Worm (Caenorhabditis elegans) whole organism, mixed stage, embryonic: ENCODE data around the gene Y43F8B.11.

Experiments
- ceh-39 ChIP-seq: fragments of 150-350 bp; optimal IDR thresholded peaks from 2 replicates; lab custom pipeline; 2014; ENCODE audit warnings: missing biosample characterization, missing genetic modification characterization
- elt-3 ChIP-seq: fragments of 150-350 bp; optimal IDR thresholded peaks from 2 replicates; lab custom pipeline; 2014; ENCODE audit warnings: missing biosample characterization, missing genetic modification characterization
- lin-13 ChIP-seq: fragments of 150-350 bp; optimal IDR thresholded peaks from 2 replicates; lab custom pipeline; 2014; ENCODE audit warnings: missing biosample characterization, missing genetic modification characterization
- lsy-2 ChIP-seq: fragments of 150-350 bp; optimal IDR thresholded peaks from 2 replicates; lab custom pipeline; 2014; ENCODE audit warnings: missing biosample characterization, missing genetic modification characterization
- mls-2 ChIP-seq: sonication (generic microtip); optimal IDR thresholded peaks from 2 replicates; lab custom pipeline; 2016; ENCODE audit warnings: mild to moderate bottlenecking, missing genetic modification characterization, moderate library complexity, missing compliant biosample characterization
- nhr-12 ChIP-seq: fragments of 150-350 bp; optimal IDR thresholded peaks from 2 replicates; lab custom pipeline; 2014; ENCODE audit warnings: missing biosample characterization, missing genetic modification characterization
- nhr-237 ChIP-seq: fragments of 150-350 bp; optimal IDR thresholded peaks from 2 replicates; lab custom pipeline; 2014; ENCODE audit warnings: missing biosample characterization, missing genetic modification characterization
- nhr-28 ChIP-seq: fragments of 150-350 bp; optimal IDR thresholded peaks from 2 replicates; lab custom pipeline; 2014; ENCODE audit warnings: missing biosample characterization, missing genetic modification characterization
- nhr-76 ChIP-seq: sonication (generic microtip); optimal IDR thresholded peaks from 2 replicates; lab custom pipeline; 2017; ENCODE audit warnings: missing biosample characterization, missing genetic modification characterization
- snpc-4 ChIP-seq: fragments of 150-350 bp; optimal IDR thresholded peaks from 2 replicates; lab custom pipeline; 2014; ENCODE audit warnings: missing biosample characterization, missing genetic modification characterization
- sptf-1 ChIP-seq: sonication (generic microtip); optimal IDR thresholded peaks from 2 replicates; lab custom pipeline; 2017; ENCODE audit warnings: mild to moderate bottlenecking, missing genetic modification characterization, moderate library complexity, missing compliant biosample characterization
- zip-8 ChIP-seq: fragments of 150-350 bp; optimal IDR thresholded peaks from 2 replicates; lab custom pipeline; 2014; ENCODE audit warnings: missing biosample characterization, missing genetic modification characterization
- ztf-11 ChIP-seq: fragments of 150-350 bp; optimal IDR thresholded peaks from 2 replicates; lab custom pipeline; 2014; ENCODE audit warnings: missing biosample characterization, missing genetic modification characterization

ce11 chrV:19519511-19519934 lies 49.0 kb downstream of the Y43F8B.11 start:
- TF ChIP-seq nhr-76 (tag; lab: Kevin White, UChicago) (no peak), nhr-237 (no peak), ceh-39 (no peak), ztf-11 (no peak), zip-8 (no peak), lsy-2 (no peak), snpc-4 (tag; lab: Kevin White, UChicago) (no peak), lin-13 (tag; lab: Kevin White, UChicago) (no peak), mls-2 (tag; lab: Kevin White, UChicago) (no peak), nhr-28 (tag; lab: Kevin White, UChicago) (no peak), sptf-1 (no peak), nhr-12 (no peak), elt-3 (no peak)
